Worm (Caenorhabditis elegans): Measurements from ENCODE around the gene oac-58.
A peak's percentile ranks its signal among the peaks of the same experiment; 100 is the strongest.

Gene oac-58

ce11 chrIV:12335798-12336197, 24.3 kb upstream of the oac-58 start, which contains the start of gene F19B6.1:
Gene F19B6.1, minus strand, starts transcription at chrIV:12336075.
- TF ChIP-seq ama-1 (optimal IDR thresholded peaks at IDR 0.05) (no peak), lin-11 (tag; optimal IDR thresholded peaks at IDR 0.05) (no peak), C34F6.9 (tag; optimal IDR thresholded peaks at IDR 0.05) (no peak), skn-1 (tag; optimal IDR thresholded peaks at IDR 0.05) (no peak), Y55F3AM.14 (GFP tag; optimal IDR thresholded peaks at IDR 0.05) (no peak), ztf-4 (tag; optimal IDR thresholded peaks at IDR 0.05) (no peak), crh-2 (tag; optimal IDR thresholded peaks at IDR 0.05) (no peak), unc-39 (tag; optimal IDR thresholded peaks at IDR 0.05) (no peak), dmd-4 (tag; optimal IDR thresholded peaks at IDR 0.05) (no peak)

- TF ChIP-seq gmeb-1 (tag; optimal IDR thresholded peaks at IDR 0.05) (no peak), nhr-21 (tag; optimal IDR thresholded peaks at IDR 0.05) (no peak), alr-1 (tag; optimal IDR thresholded peaks at IDR 0.05) (no peak), mdl-1 (tag; optimal IDR thresholded peaks at IDR 0.05) (peak in 1 of 2 experiments; percentile 22), unc-55 (GFP tag; optimal IDR thresholded peaks at IDR 0.05) (peak; percentile 39), nhr-129 (tag; optimal IDR thresholded peaks at IDR 0.05) (peak; percentile 90), lsy-2 (tag; optimal IDR thresholded peaks at IDR 0.05) (peak in 1 of 2 experiments; percentile 2), ztf-4 (tag; optimal IDR thresholded peaks at IDR 0.05) (no peak), ama-1 (optimal IDR thresholded peaks at IDR 0.05) (no peak), aly-2 (tag; optimal IDR thresholded peaks at IDR 0.05) (no peak), C34F6.9 (tag; optimal IDR thresholded peaks at IDR 0.05) (peak; percentile 17), lin-13 (GFP tag; optimal IDR thresholded peaks at IDR 0.05) (no peak), lin-11 (tag; optimal IDR thresholded peaks at IDR 0.05) (peak; percentile 24), crh-2 (tag; optimal IDR thresholded peaks at IDR 0.05) (no peak), F13H6.1 (tag; optimal IDR thresholded peaks at IDR 0.05) (peak; percentile 54), nhr-25 (tag; optimal IDR thresholded peaks at IDR 0.05) (peak; percentile 28), sma-9 (GFP tag; optimal IDR thresholded peaks at IDR 0.05) (peak; percentile 43), sma-9 (tag; optimal IDR thresholded peaks at IDR 0.05) (no peak), mbf-1 (tag; optimal IDR thresholded peaks at IDR 0.05) (no peak)
Measured at ce11 chrIV:12335248-12335647, 23.8 kb upstream of the oac-58 start.

ce11 chrIV:12334708-12335107, 23.2 kb upstream of the oac-58 start:
- TF ChIP-seq lsy-2 (tag; optimal IDR thresholded peaks at IDR 0.05) (peak in 1 of 2 experiments; percentile 46), gmeb-1 (tag; optimal IDR thresholded peaks at IDR 0.05) (peak; percentile 65), unc-55 (GFP tag; optimal IDR thresholded peaks at IDR 0.05) (peak; percentile 34), nhr-129 (tag; optimal IDR thresholded peaks at IDR 0.05) (peak; percentile 17), mbf-1 (tag; optimal IDR thresholded peaks at IDR 0.05) (no peak)

ce11 chrIV:12334142-12334541, 22.6 kb upstream of the oac-58 start:
- TF ChIP-seq F13H6.1 (tag; optimal IDR thresholded peaks at IDR 0.05) (no peak), sma-9 (GFP tag; optimal IDR thresholded peaks at IDR 0.05) (no peak), sma-9 (tag; optimal IDR thresholded peaks at IDR 0.05) (no peak), alr-1 (tag; optimal IDR thresholded peaks at IDR 0.05) (no peak), unc-62 (GFP tag; optimal IDR thresholded peaks at IDR 0.05) (no peak), fos-1 (tag; optimal IDR thresholded peaks at IDR 0.05) (no peak), ama-1 (optimal IDR thresholded peaks at IDR 0.05) (no peak), snpc-4 (tag; optimal IDR thresholded peaks at IDR 0.05) (no peak), blmp-1 (tag; optimal IDR thresholded peaks at IDR 0.05; ENCODE audit: insufficient read depth) (no peak), lin-13 (GFP tag; optimal IDR thresholded peaks at IDR 0.05) (no peak), nhr-25 (tag; optimal IDR thresholded peaks at IDR 0.05) (no peak), nhr-11 (tag; optimal IDR thresholded peaks at IDR 0.05) (no peak), nhr-6 (tag; optimal IDR thresholded peaks at IDR 0.05) (no peak), lin-39 (tag; optimal IDR thresholded peaks at IDR 0.05) (no peak)

ce11 chrIV:12330840-12331359, 19.4 kb upstream of the oac-58 start, which contains the start of gene ufd-1:
Gene ufd-1, minus strand, starts transcription at chrIV:12330890.
- TF ChIP-seq lsy-2 (tag; optimal IDR thresholded peaks at IDR 0.05) (peak in 1 of 2 experiments; percentile 16), fos-1 (tag; optimal IDR thresholded peaks at IDR 0.05) (peak; percentile 0), lin-11 (tag; optimal IDR thresholded peaks at IDR 0.05) (no peak), sma-9 (GFP tag; optimal IDR thresholded peaks at IDR 0.05) (no peak), sma-9 (tag; optimal IDR thresholded peaks at IDR 0.05) (no peak), crh-2 (tag; optimal IDR thresholded peaks at IDR 0.05) (no peak), peb-1 (tag; optimal IDR thresholded peaks at IDR 0.05) (no peak), sem-4 (tag; optimal IDR thresholded peaks at IDR 0.05) (no peak), ama-1 (optimal IDR thresholded peaks at IDR 0.05) (no peak), nhr-6 (tag; optimal IDR thresholded peaks at IDR 0.05) (no peak), mab-5 (tag; optimal IDR thresholded peaks at IDR 0.05) (no peak), blmp-1 (tag; optimal IDR thresholded peaks at IDR 0.05; ENCODE audit: insufficient read depth) (no peak), ceh-82 (tag; optimal IDR thresholded peaks at IDR 0.05) (no peak), nhr-129 (tag; optimal IDR thresholded peaks at IDR 0.05) (peak; percentile 47), unc-39 (tag; optimal IDR thresholded peaks at IDR 0.05) (no peak), lin-13 (GFP tag; optimal IDR thresholded peaks at IDR 0.05) (no peak), unc-55 (GFP tag; optimal IDR thresholded peaks at IDR 0.05) (peak; percentile 1), unc-62 (GFP tag; optimal IDR thresholded peaks at IDR 0.05) (no peak)

All from whole organism, L2 larva.